Fruit fly (Drosophila melanogaster) whole organism, pupa: ENCODE data around the gene CG13875.

Experiments
- CG10348 ChIP-seq: fragments of 200-800 bp; sonication (Bioruptor generic); IDR thresholded peaks from 2 replicates; pipeline ENCODE4 v1.3.6; 2022; ENCODE audit warnings: missing biosample characterization, missing genetic modification characterization
- CG12605 ChIP-seq: fragments of 200-800 bp; sonication (Bioruptor generic); IDR thresholded peaks from 2 replicates; pipeline ENCODE4 v1.3.6; 2022; ENCODE audit warnings: missing biosample characterization, missing genetic modification characterization
- CG13204 ChIP-seq: fragments of 200-800 bp; sonication (Bioruptor generic); optimal IDR thresholded peaks from 2 replicates; lab custom pipeline; 2018; ENCODE audit warnings: missing biosample characterization, mild to moderate bottlenecking, missing genetic modification characterization, moderate library complexity
- CG15710 ChIP-seq: fragments of 200-800 bp; sonication (Bioruptor generic); optimal IDR thresholded peaks from 2 replicates; lab custom pipeline; 2018; ENCODE audit warnings: missing biosample characterization, mild to moderate bottlenecking, missing genetic modification characterization, moderate library complexity
- CG34367 ChIP-seq: fragments of 200-800 bp; sonication (Bioruptor generic); optimal IDR thresholded peaks from 2 replicates; lab custom pipeline; 2018; ENCODE audit warnings: missing biosample characterization, mild to moderate bottlenecking, missing genetic modification characterization
- CG4496 ChIP-seq: fragments of 200-800 bp; sonication (Bioruptor generic); IDR thresholded peaks from 3 replicates; pipeline ENCODE4 v1.3.6; 2022; ENCODE audit warnings: missing biosample characterization, missing genetic modification characterization
- D1 ChIP-seq: fragments of 200-800 bp; sonication (Bioruptor generic); optimal IDR thresholded peaks from 2 replicates; lab custom pipeline; 2018; ENCODE audit warnings: missing biosample characterization, mild to moderate bottlenecking, missing genetic modification characterization, moderate library complexity
- Ets98B ChIP-seq: fragments of 200-800 bp; sonication (Bioruptor generic); IDR thresholded peaks from 2 replicates; pipeline ENCODE4 v1.3.6; 2022; ENCODE audit warnings: missing biosample characterization, missing genetic modification characterization
- Pif1A ChIP-seq: fragments of 200-800 bp; sonication (Bioruptor generic); optimal IDR thresholded peaks from 3 replicates; lab custom pipeline; 2016; ENCODE audit warnings: missing biosample characterization, missing genetic modification characterization
- Pif1B ChIP-seq: fragments of 200-800 bp; sonication (Bioruptor generic); optimal IDR thresholded peaks from 3 replicates; lab custom pipeline; 2016; ENCODE audit warnings: missing biosample characterization, missing genetic modification characterization
- Snoo ChIP-seq: fragments of 200-800 bp; sonication (Bioruptor generic); optimal IDR thresholded peaks from 3 replicates; lab custom pipeline; 2017; ENCODE audit warnings: missing biosample characterization, mild to moderate bottlenecking, missing genetic modification characterization, inconsistent platforms
- rn ChIP-seq: fragments of 200-800 bp; sonication (Bioruptor generic); IDR thresholded peaks from 2 replicates; pipeline ENCODE4 v1.3.6; 2022; ENCODE audit warnings: missing biosample characterization, missing genetic modification characterization

- TF ChIP-seq rn (no peak), Pif1B (no peak), CG10348 (GFP tag; lab: Robert Waterston, UW) (no peak), CG15710 (tag; lab: Kevin White, UChicago) (no peak), Snoo (tag; lab: Kevin White, UChicago) (no peak), Ets98B (no peak), Pif1A (GFP tag; lab: Kevin White, UChicago) (no peak), CG12605 (GFP tag; lab: Robert Waterston, UW) (no peak), CG4496 (GFP tag; lab: Robert Waterston, UW) (no peak), D1 (no peak), CG13204 (GFP tag; lab: Kevin White, UChicago) (no peak), CG34367 (tag; lab: Kevin White, UChicago) (no peak)
These were observed 45.4 kb downstream of the CG13875 start for dm6 chr3L:225120-225519.
